Fruit fly (Drosophila melanogaster) ovary, adult (tissue): ENCODE results near the gene Osi9.

Experiments used
- CG17801 ChIP-seq: fragments of 200-800 bp; optimal IDR thresholded peaks from 2 replicates; lab custom pipeline; 2019; ENCODE audit warnings: missing biosample characterization, mild to moderate bottlenecking, missing genetic modification characterization, moderate library complexity; ENCODE audit not compliant: partially characterized antibody

The Osi9 gene

dm6 chr3R:6259837-6260236 lies at the start of gene Osi9:
TSS of gene Osi9 (plus strand) at chr3R:6260211.
- TF ChIP-seq CG17801: no peak

- no peak for TF ChIP-seq CG17801
Measured at dm6 chr3R:6210266-6211040, 49.6 kb upstream of the Osi9 start.

DNA sequence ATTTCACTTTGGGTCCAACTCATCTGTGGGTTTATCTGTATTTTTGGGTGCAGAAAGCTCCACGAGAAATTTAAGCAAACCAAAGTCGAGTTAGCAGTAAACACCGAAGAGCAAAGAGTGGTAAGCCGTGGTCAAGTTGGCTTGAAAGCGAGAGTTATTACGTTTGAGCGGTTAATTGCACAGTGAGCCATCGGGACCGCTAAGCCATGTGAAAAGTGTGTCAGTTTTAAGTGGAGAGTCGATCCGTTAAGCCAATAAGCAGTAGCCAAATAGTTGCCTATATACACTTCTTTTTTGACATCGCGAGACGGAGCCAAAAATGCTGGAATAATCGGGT lies 49.0 kb upstream of the Osi9 start:
- no peak for TF ChIP-seq CG17801

- no peak for TF ChIP-seq CG17801
Measured at dm6 chr3R:6214227-6214626, 45.8 kb upstream of the Osi9 start.

dm6 chr3R:6215053-6215882 lies 44.7 kb upstream of the Osi9 start, which contains the start of gene Osi3:
TSS of gene Osi3 (plus strand) at chr3R:6215832.
- TF ChIP-seq CG17801: no peak

DNA sequence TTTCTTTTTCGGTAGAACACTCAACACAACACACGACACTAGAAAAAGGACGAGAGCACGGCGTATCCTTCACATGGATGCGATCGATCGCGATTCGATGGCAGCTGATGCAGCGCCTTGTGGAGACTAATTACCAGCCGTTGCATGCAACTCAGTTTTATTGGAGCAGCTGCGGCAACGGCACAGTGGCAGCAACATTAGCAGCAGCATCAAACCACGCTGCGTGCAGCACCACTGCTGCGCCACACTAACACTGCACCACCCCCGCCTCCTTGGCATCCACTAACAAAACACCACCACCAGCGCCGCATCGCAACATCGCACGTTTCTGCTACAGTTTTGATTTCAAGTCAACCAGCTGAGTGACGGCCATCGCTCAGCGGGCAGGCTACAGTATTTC lies 38.3 kb upstream of the Osi9 start, which contains the start of gene Osi4:
Osi4 (minus strand) TSS at position 101 of the 400 bp plus-strand sequence.
- no peak for TF ChIP-seq CG17801

DNA sequence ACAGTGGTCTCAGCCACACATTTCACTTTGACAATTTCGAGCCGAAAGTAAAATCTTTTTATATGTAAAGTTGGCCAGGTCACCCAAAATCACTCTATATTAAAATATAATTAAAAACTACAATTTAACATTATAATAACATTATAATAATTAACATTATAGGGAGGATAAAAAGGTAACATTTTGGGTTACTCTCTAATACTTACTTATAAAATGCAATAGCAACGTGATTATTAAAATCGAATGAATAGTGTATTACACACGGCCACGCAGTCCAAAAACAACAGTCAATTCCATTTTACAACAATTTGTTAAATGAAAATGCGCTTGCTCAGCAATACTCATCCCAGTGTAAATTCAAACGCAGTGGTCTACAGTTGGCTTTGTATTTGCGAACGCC lies 37.9 kb upstream of the Osi9 start:
- no peak for TF ChIP-seq CG17801

DNA sequence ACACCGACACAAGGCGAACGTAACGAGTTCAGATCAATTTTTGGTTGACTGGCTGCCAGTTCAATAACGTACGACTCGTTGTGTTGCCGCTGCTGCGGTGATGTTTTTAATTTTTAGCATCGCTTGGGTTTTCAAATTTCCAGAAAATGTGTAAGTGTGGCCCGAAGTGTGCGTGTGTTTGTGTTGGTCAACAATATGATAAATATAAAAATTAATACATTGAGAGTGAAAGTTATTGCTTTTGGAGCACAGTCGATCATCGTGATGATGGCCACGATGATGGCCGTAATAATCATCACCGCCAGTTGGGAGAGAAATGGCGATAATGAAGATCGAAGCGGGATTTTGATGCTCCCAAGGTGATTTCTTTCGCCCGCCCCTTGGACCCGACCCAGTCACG lies 33.9 kb upstream of the Osi9 start:
- TF ChIP-seq CG17801: no peak

dm6 chr3R:6226997-6227562 lies 32.9 kb upstream of the Osi9 start, which contains the start of gene Osi5:
TSS of gene Osi5 (plus strand) at chr3R:6227512.
- no peak for TF ChIP-seq CG17801

DNA sequence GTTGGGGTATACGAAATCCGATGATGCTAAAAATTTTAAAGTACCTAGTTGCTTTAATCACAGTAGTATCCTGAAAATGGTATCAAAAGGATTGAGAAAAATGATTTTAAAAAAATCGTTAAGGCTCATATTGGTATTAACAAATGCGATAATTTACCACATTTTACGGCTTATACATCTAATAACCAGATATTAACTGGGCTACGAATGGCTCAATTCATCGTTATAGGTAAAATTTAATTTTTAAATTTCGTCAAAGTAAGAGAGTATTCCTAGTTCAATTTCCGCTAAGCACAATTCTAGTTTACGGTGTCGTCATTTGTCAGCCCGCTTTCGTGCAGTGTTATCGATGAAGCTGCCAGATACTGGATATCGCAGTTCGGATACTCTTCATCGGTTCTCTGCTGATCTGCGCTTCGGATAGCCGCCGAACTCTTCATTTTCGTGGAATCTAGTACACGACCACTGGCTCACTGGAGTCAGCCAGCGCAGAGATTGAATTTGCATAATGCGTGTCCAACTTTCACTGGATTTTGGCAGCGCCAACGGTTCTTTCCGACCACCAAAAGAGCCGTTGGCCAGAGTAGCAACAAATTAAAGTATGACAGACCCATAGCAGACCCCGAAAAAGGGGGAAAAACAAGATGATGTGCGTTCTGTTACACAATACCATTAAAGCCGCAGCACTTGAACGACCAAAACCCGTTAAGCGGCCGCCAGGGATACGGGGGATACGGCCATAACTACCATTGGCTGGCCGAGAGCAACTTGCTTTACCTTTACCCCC lies 30.8 kb upstream of the Osi9 start:
- TF ChIP-seq CG17801: no peak

- TF ChIP-seq CG17801: no peak
Measured at dm6 chr3R:6230298-6230697, 29.7 kb upstream of the Osi9 start.

- no peak for TF ChIP-seq CG17801
Measured at dm6 chr3R:6231391-6231790, 28.6 kb upstream of the Osi9 start.

DNA sequence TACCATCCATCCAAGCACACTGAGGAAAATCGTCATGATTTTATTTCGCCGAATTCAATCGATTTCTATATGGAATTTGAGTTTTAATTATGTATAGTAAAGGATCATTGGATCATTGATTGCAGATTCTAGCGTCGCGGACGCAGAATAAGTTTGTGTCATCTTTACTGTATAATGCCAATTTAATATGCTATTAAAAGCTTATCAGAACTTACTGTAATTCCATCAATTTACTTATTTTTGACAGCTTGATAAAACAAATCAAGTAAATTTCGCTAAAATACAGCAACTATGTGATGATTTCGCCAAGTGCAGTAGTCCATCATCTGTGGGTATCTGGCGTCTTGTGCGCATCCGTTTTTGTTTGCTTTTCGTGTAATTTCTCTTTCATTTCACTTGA lies 26.9 kb upstream of the Osi9 start:
- TF ChIP-seq CG17801: no peak

dm6 chr3R:6234189-6234758 lies 25.7 kb upstream of the Osi9 start, which contains the start of gene Osi6:
TSS of gene Osi6 (plus strand) at chr3R:6234708.
- TF ChIP-seq CG17801: no peak

- TF ChIP-seq CG17801: no peak
Measured at dm6 chr3R:6238977-6239376, 21.0 kb upstream of the Osi9 start.

DNA sequence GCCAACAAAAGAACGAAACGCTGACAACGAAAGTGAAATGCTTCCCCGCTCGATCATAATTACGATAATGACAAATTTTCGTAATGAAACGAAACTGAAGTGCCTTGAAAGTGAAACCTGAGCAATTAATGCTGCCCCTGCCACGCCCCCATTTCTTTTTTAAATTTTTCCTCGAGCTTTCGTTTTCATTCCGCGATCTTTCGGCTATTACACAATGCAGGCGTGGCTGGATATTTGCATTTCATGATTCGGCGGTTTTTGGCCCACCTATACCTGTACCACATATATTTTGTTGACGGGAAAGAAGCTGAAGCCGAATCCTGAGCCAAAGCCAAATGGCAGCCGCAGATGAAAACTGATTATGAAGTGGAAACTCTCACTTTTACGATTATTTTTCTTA lies 19.7 kb upstream of the Osi9 start:
- TF ChIP-seq CG17801: no peak
